Fruit fly (Drosophila melanogaster) whole organism, prepupa: Measurements from ENCODE around the gene ND-MNLL.
A peak's percentile ranks its signal among the peaks of the same experiment; 100 is the strongest.

ENCODE experiments used
- Blimp-1 ChIP-seq: fragments of 200-800 bp; sonication (Bioruptor generic); optimal IDR thresholded peaks from 3 replicates; lab custom pipeline; 2017; ENCODE audit warnings: missing biosample characterization, missing genetic modification characterization, mild to moderate bottlenecking, moderate library complexity, missing genetic modification reagents
- CG10631 ChIP-seq: fragments of 200-800 bp; sonication (Bioruptor generic); optimal IDR thresholded peaks from 2 replicates; lab custom pipeline; 2016; ENCODE audit warnings: missing biosample characterization, missing genetic modification characterization
- CG10669 ChIP-seq: fragments of 200-800 bp; sonication (Bioruptor generic); optimal IDR thresholded peaks from 3 replicates; lab custom pipeline; 2018; ENCODE audit warnings: missing biosample characterization, mild to moderate bottlenecking, missing genetic modification characterization, moderate library complexity
- CG11294 ChIP-seq: fragments of 200-800 bp; sonication (Bioruptor generic); IDR thresholded peaks from 2 replicates; pipeline ENCODE4 v1.3.6; 2022; ENCODE audit warnings: missing biosample characterization, missing genetic modification characterization
- CG11902 ChIP-seq: fragments of 200-800 bp; sonication (Bioruptor generic); optimal IDR thresholded peaks from 3 replicates; lab custom pipeline; 2016; ENCODE audit warnings: missing biosample characterization, missing genetic modification characterization
- CG1621 ChIP-seq: fragments of 200-800 bp; sonication (Bioruptor generic); optimal IDR thresholded peaks from 3 replicates; lab custom pipeline; 2018; ENCODE audit warnings: missing biosample characterization, mild to moderate bottlenecking, missing genetic modification characterization
- CG16779 ChIP-seq: fragments of 200-800 bp; sonication (Bioruptor generic); optimal IDR thresholded peaks from 3 replicates; lab custom pipeline; 2017; ENCODE audit warnings: missing biosample characterization, mild to moderate bottlenecking, missing genetic modification characterization
- CG31627 ChIP-seq: fragments of 200-800 bp; sonication (Bioruptor generic); optimal IDR thresholded peaks from 3 replicates; lab custom pipeline; 2016; ENCODE audit warnings: missing biosample characterization, missing genetic modification characterization
- CG4318 ChIP-seq: fragments of 200-800 bp; sonication (Bioruptor generic); optimal IDR thresholded peaks from 3 replicates; lab custom pipeline; 2017; ENCODE audit warnings: missing biosample characterization, mild to moderate bottlenecking, missing genetic modification characterization
- CG6276 ChIP-seq: fragments of 200-800 bp; sonication (Bioruptor generic); optimal IDR thresholded peaks from 2 replicates; lab custom pipeline; 2017; ENCODE audit warnings: missing biosample characterization, mild to moderate bottlenecking, missing genetic modification characterization
- CG6792 ChIP-seq: fragments of 200-800 bp; sonication (Bioruptor generic); optimal IDR thresholded peaks from 3 replicates; lab custom pipeline; 2016; ENCODE audit warnings: missing biosample characterization, missing genetic modification characterization
- CG6808 ChIP-seq: fragments of 200-800 bp; sonication (Bioruptor generic); optimal IDR thresholded peaks from 3 replicates; lab custom pipeline; 2017; ENCODE audit warnings: missing biosample characterization, missing genetic modification characterization, mild to moderate bottlenecking, moderate library complexity, missing genetic modification reagents
- CG7368 ChIP-seq: fragments of 200-800 bp; sonication (Bioruptor generic); optimal IDR thresholded peaks from 3 replicates; lab custom pipeline; 2016; ENCODE audit warnings: missing biosample characterization, missing genetic modification characterization
- CG8119 ChIP-seq: fragments of 200-800 bp; sonication (Bioruptor generic); IDR thresholded peaks from 3 replicates; pipeline ENCODE4 v1.3.6; 2022; ENCODE audit warnings: missing biosample characterization, missing genetic modification characterization
- CG8319 ChIP-seq: fragments of 200-800 bp; sonication (Bioruptor generic); optimal IDR thresholded peaks from 3 replicates; lab custom pipeline; 2016; ENCODE audit warnings: missing biosample characterization, missing genetic modification characterization
- CG8632 ChIP-seq: fragments of 200-800 bp; sonication (Bioruptor generic); optimal IDR thresholded peaks from 3 replicates; lab custom pipeline; 2016; ENCODE audit warnings: missing biosample characterization, missing genetic modification characterization
- CG9139 ChIP-seq: fragments of 200-800 bp; sonication (Bioruptor generic); optimal IDR thresholded peaks from 3 replicates; lab custom pipeline; 2017; ENCODE audit warnings: missing biosample characterization, mild to moderate bottlenecking, missing genetic modification characterization
- Ets21C ChIP-seq: fragments of 200-800 bp; sonication (Bioruptor generic); optimal IDR thresholded peaks from 3 replicates; lab custom pipeline; 2016; ENCODE audit warnings: missing biosample characterization, missing genetic modification characterization
- Gug ChIP-seq: fragments of 200-800 bp; sonication (Bioruptor generic); IDR thresholded peaks from 2 replicates; pipeline ENCODE4 v1.3.6; 2022; ENCODE audit warnings: missing biosample characterization, missing genetic modification characterization
- Hr38 ChIP-seq: sonication (Bioruptor generic); optimal IDR thresholded peaks from 2 replicates; lab custom pipeline; 2016; ENCODE audit warnings: missing biosample characterization, missing genetic modification characterization
- Hr39 ChIP-seq: fragments of 200-800 bp; sonication (Bioruptor generic); optimal IDR thresholded peaks from 2 replicates; lab custom pipeline; 2016; ENCODE audit warnings: missing biosample characterization, missing genetic modification characterization
- OdsH ChIP-seq: fragments of 200-800 bp; sonication (Bioruptor generic); optimal IDR thresholded peaks from 3 replicates; lab custom pipeline; 2016; ENCODE audit warnings: missing biosample characterization, missing genetic modification characterization
- Smox ChIP-seq: fragments of 200-800 bp; sonication (Bioruptor generic); optimal IDR thresholded peaks from 3 replicates; lab custom pipeline; 2016; ENCODE audit warnings: missing biosample characterization, missing genetic modification characterization
- Sox102F ChIP-seq: fragments of 200-800 bp; sonication (Bioruptor generic); optimal IDR thresholded peaks from 2 replicates; lab custom pipeline; 2016; ENCODE audit warnings: missing biosample characterization, mild to moderate bottlenecking, missing genetic modification characterization
- Sox14 ChIP-seq: fragments of 200-800 bp; sonication (Bioruptor generic); optimal IDR thresholded peaks from 3 replicates; lab custom pipeline; 2016; ENCODE audit warnings: missing biosample characterization, missing genetic modification characterization
- Sox15 ChIP-seq: fragments of 200-800 bp; sonication (Bioruptor generic); optimal IDR thresholded peaks from 3 replicates; lab custom pipeline; 2016; ENCODE audit warnings: missing biosample characterization, missing genetic modification characterization
- achi ChIP-seq: fragments of 200-800 bp; sonication (Bioruptor generic); optimal IDR thresholded peaks from 3 replicates; lab custom pipeline; 2016; ENCODE audit warnings: missing biosample characterization, missing genetic modification characterization
- acj6 ChIP-seq: fragments of 200-800 bp; sonication (Bioruptor generic); optimal IDR thresholded peaks from 3 replicates; lab custom pipeline; 2016; ENCODE audit warnings: missing biosample characterization, missing genetic modification characterization
- cyc ChIP-seq: fragments of 200-800 bp; sonication (Bioruptor generic); optimal IDR thresholded peaks from 3 replicates; lab custom pipeline; 2016; ENCODE audit warnings: missing biosample characterization, missing genetic modification characterization
- dac ChIP-seq: fragments of 200-800 bp; sonication (Bioruptor generic); optimal IDR thresholded peaks from 2 replicates; lab custom pipeline; 2017; ENCODE audit warnings: missing biosample characterization, mild to moderate bottlenecking, missing genetic modification characterization
- dsx ChIP-seq: fragments of 200-800 bp; optimal IDR thresholded peaks from 3 replicates; lab custom pipeline; 2019; ENCODE audit warnings: missing biosample characterization, mild to moderate bottlenecking, missing genetic modification characterization, moderate library complexity; ENCODE audit not compliant: poor library complexity, severe bottlenecking
- eg ChIP-seq: fragments of 200-800 bp; sonication (Bioruptor generic); IDR thresholded peaks from 3 replicates; pipeline ENCODE4 v1.3.6; 2022; ENCODE audit warnings: missing biosample characterization, missing genetic modification characterization
- esn ChIP-seq: fragments of 200-800 bp; sonication (Bioruptor generic); optimal IDR thresholded peaks from 2 replicates; lab custom pipeline; 2016; ENCODE audit warnings: missing biosample characterization, mild to moderate bottlenecking, missing genetic modification characterization, moderate library complexity
- fd85E ChIP-seq: fragments of 200-800 bp; sonication (Bioruptor generic); optimal IDR thresholded peaks from 3 replicates; lab custom pipeline; 2016; ENCODE audit warnings: missing biosample characterization, missing genetic modification characterization
- fkh ChIP-seq: fragments of 200-800 bp; sonication (Bioruptor generic); optimal IDR thresholded peaks from 3 replicates; lab custom pipeline; 2017; ENCODE audit warnings: missing biosample characterization, mild to moderate bottlenecking, missing genetic modification characterization, moderate library complexity
- lz ChIP-seq: fragments of 200-800 bp; sonication (Bioruptor generic); optimal IDR thresholded peaks from 3 replicates; lab custom pipeline; 2016; ENCODE audit warnings: missing biosample characterization, missing genetic modification characterization
- net ChIP-seq: fragments of 200-800 bp; sonication (Bioruptor generic); optimal IDR thresholded peaks from 3 replicates; lab custom pipeline; 2016; ENCODE audit warnings: missing biosample characterization, missing genetic modification characterization
- pdm3 ChIP-seq: fragments of 200-800 bp; sonication (Bioruptor generic); optimal IDR thresholded peaks from 3 replicates; lab custom pipeline; 2016; ENCODE audit warnings: missing biosample characterization, missing genetic modification characterization
- salr ChIP-seq, 2 experiments: fragments of 200-800 bp; sonication (Bioruptor generic); optimal IDR thresholded peaks; 3 replicates each; lab custom pipeline; 2016 to 2018; ENCODE audit warnings: missing biosample characterization in 2 of 2, missing genetic modification characterization in 2 of 2, mild to moderate bottlenecking in 1 of 2
- spab ChIP-seq: fragments of 200-800 bp; sonication (Bioruptor generic); optimal IDR thresholded peaks from 2 replicates; lab custom pipeline; 2017; ENCODE audit warnings: missing biosample characterization, mild to moderate bottlenecking, missing genetic modification characterization, missing genetic modification reagents
- ss ChIP-seq, 2 experiments: fragments of 200-800 bp; sonication (Bioruptor generic); optimal IDR thresholded peaks; 2 replicates in 1 of 2; 3 replicates in 1 of 2; lab custom pipeline; 2017 to 2018; ENCODE audit warnings: mild to moderate bottlenecking in 2 of 2, missing biosample characterization in 2 of 2, missing genetic modification characterization in 2 of 2, moderate library complexity in 1 of 2
- svp ChIP-seq: fragments of 200-800 bp; sonication (Bioruptor generic); peaks from one replicate; lab custom pipeline; 2016; ENCODE audit warnings: missing biosample characterization, missing genetic modification characterization
- topi ChIP-seq: fragments of 200-800 bp; sonication (Bioruptor generic); optimal IDR thresholded peaks from 3 replicates; lab custom pipeline; 2016; ENCODE audit warnings: missing biosample characterization, missing genetic modification characterization
- vri ChIP-seq: fragments of 200-800 bp; sonication (Bioruptor generic); optimal IDR thresholded peaks from 3 replicates; lab custom pipeline; 2016; ENCODE audit warnings: missing biosample characterization, mild to moderate bottlenecking, missing genetic modification characterization

The ND-MNLL gene

dm6 chrX:7901153-7902038 lies 7.8 kb upstream of the ND-MNLL start, which contains the start of the genes RpS6 and bys (continued):
- TF ChIP-seq esn (GFP tag; lab: Kevin White, UChicago): peak; percentile 59
- TF ChIP-seq dac (GFP tag; lab: Kevin White, UChicago): no peak
- peak; percentile 30 for TF ChIP-seq Smox (GFP tag; lab: Kevin White, UChicago)
- TF ChIP-seq ss (GFP tag; optimal IDR thresholded peaks at IDR 0.05; lab: Kevin White, UChicago): peak; percentile 54 to 55
- TF ChIP-seq CG6808 (GFP tag; lab: Kevin White, UChicago): peak; percentile 27
- no peak for TF ChIP-seq CG8119 (GFP tag; lab: Robert Waterston, UW)
- peak; percentile 30 for TF ChIP-seq CG7368 (GFP tag; lab: Kevin White, UChicago)
- no peak for TF ChIP-seq Sox15
- peak; percentile 74 for TF ChIP-seq Sox102F (GFP tag; lab: Kevin White, UChicago)
- TF ChIP-seq eg (GFP tag; lab: Robert Waterston, UW): peak; percentile 46
- TF ChIP-seq net: peak; percentile 64
- TF ChIP-seq CG8319 (GFP tag; lab: Kevin White, UChicago): peak; percentile 6
- peak; percentile 42 for TF ChIP-seq Sox14 (GFP tag; lab: Kevin White, UChicago)
- no peak for TF ChIP-seq CG4318
- TF ChIP-seq CG8632 (GFP tag; lab: Kevin White, UChicago): peak; percentile 41
- peak; percentile 11 for TF ChIP-seq CG1621
- peak; percentile 42 for TF ChIP-seq acj6
- TF ChIP-seq Blimp-1 (GFP tag; lab: Kevin White, UChicago): no peak

- TF ChIP-seq svp (GFP tag; lab: Kevin White, UChicago): peak; percentile 38
- TF ChIP-seq pdm3 (GFP tag; lab: Kevin White, UChicago): no peak
Measured at dm6 chrX:7900659-7901058, 7.1 kb upstream of the ND-MNLL start.

DNA sequence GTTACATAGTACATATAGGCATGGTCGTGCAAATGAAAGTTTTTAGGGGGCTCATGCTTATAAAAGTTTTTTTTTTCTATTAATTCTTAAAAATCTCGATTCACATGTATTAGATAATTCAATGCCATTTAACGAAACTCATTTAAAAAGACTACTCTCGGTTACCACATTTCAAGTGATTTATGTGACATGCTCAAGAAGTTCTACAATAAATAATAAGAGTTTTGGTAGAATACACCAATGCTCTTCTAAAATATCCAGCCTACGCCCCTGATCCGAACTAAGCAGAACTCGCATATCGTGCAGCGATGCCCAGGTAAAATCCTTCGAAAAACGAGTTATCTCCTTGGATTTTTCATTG lies 1.1 kb downstream of the ND-MNLL start:
- TF ChIP-seq pdm3 (GFP tag; lab: Kevin White, UChicago) (peak; percentile 67), CG9139 (GFP tag; lab: Kevin White, UChicago) (no peak), Hr38 (GFP tag; lab: Kevin White, UChicago) (no peak), svp (GFP tag; lab: Kevin White, UChicago) (peak; percentile 80), CG10669 (GFP tag; lab: Kevin White, UChicago) (peak; percentile 39), lz (GFP tag; lab: Kevin White, UChicago) (peak; percentile 67), Gug (GFP tag; lab: Robert Waterston, UW) (0 out of 2 replicates have a peak, but pooled peaks have one; percentile 27), fkh (no peak), CG6276 (peak; percentile 48), ss (GFP tag; optimal IDR thresholded peaks at IDR 0.05; lab: Kevin White, UChicago) (peak; percentile 1 to 48), cyc (peak; percentile 51), topi (GFP tag; lab: Kevin White, UChicago) (peak; percentile 74), Hr39 (peak; percentile 65), salr (GFP tag; optimal IDR thresholded peaks at IDR 0.05; lab: Kevin White, UChicago) (peak in 1 of 2 experiments; percentile 42), fd85E (no peak), spab (peak; percentile 8), CG1621 (no peak), CG11902 (GFP tag; lab: Kevin White, UChicago) (peak; percentile 10), Blimp-1 (GFP tag; lab: Kevin White, UChicago) (no peak), CG11294 (GFP tag; lab: Robert Waterston, UW) (no peak), CG31627 (GFP tag; lab: Kevin White, UChicago) (peak; percentile 62), Ets21C (GFP tag; lab: Kevin White, UChicago) (peak; percentile 55), CG16779 (tag; lab: Kevin White, UChicago) (no peak), Smox (GFP tag; lab: Kevin White, UChicago) (peak; percentile 70), dsx (no peak), eg (GFP tag; lab: Robert Waterston, UW) (no peak), acj6 (peak; percentile 65), CG6792 (peak; percentile 48), dac (GFP tag; lab: Kevin White, UChicago) (peak; percentile 28), OdsH (GFP tag; lab: Kevin White, UChicago) (peak; percentile 63), CG10631 (peak; percentile 53), achi (GFP tag; lab: Kevin White, UChicago) (peak; percentile 53), Sox14 (GFP tag; lab: Kevin White, UChicago) (peak; percentile 67), CG7368 (GFP tag; lab: Kevin White, UChicago) (no peak), vri (GFP tag; lab: Kevin White, UChicago) (peak; percentile 56)
